Fruit fly (Drosophila melanogaster) whole organism, larva: Measurements from ENCODE around the gene CG14563.

Experiments
- noc ChIP-seq: fragments of 200-800 bp; sonication (Bioruptor generic); optimal IDR thresholded peaks from 3 replicates; lab custom pipeline; 2019; ENCODE audit warnings: missing biosample characterization, mild to moderate bottlenecking, missing genetic modification characterization, moderate library complexity

The CG14563 gene

DNA sequence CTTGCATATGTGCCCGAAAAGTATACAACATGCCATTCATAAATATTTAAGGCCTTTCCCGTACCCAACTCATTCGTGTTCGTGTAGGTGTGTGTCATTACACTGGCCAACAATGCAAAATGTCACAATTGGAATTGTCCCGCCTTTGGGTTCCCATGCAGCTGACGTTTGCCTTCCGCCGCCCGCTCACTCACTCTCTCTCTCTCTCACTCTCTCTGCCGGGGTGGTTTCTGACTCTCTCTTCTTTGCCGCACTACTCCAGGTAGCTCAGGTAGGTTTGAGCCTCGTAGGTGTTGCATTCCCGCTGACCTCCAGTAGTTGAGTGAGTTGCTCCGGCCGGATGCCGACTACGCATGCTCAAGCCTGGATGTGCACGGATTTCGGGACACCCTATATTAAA lies 1.1 kb upstream of the CG14563 start:
- no peak for TF ChIP-seq noc (tag; lab: Kevin White, UChicago)

DNA sequence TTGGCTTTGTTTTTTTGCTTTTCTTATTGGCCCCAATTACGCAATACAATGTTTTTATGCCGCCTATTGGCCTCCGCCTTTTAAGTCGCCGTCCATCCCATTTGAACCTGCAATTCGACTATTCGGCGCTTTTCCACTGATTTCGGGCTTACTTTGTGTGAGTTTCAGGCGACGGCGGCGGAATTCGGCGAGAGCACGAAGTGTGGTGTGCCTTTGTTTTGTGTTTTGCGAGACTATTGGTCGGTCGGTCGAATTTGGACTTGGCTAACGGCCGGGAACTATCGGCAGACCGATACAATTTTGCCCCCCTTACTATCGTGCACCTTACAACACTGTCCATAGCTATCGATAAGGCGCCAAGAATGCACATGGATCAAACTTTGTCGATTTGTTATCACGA lies 1.1 kb downstream of the CG14563 start, which contains the start of gene P5CDh1:
TSS of gene P5CDh1 (minus strand) at position 278 of the 400 bp plus-strand sequence.
- no peak for TF ChIP-seq noc (tag; lab: Kevin White, UChicago)

DNA sequence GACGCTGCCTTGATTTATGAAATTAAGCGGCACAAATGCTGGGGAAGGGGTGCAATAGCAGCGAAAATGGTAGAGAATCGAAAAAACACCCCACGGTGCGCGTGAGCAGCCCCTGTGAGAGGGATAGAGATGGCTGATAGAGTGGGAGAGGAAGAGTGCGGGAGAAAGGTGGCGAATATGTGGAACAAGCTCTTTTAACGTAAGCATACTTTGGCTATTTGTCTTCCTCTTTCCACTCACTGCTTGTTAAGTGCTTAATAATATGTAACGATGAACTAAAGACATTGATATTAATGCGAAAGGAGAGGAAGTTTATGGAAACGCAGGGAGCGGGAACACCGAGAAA lies 1.6 kb downstream of the CG14563 start:
- no peak for TF ChIP-seq noc (tag; lab: Kevin White, UChicago)

DNA sequence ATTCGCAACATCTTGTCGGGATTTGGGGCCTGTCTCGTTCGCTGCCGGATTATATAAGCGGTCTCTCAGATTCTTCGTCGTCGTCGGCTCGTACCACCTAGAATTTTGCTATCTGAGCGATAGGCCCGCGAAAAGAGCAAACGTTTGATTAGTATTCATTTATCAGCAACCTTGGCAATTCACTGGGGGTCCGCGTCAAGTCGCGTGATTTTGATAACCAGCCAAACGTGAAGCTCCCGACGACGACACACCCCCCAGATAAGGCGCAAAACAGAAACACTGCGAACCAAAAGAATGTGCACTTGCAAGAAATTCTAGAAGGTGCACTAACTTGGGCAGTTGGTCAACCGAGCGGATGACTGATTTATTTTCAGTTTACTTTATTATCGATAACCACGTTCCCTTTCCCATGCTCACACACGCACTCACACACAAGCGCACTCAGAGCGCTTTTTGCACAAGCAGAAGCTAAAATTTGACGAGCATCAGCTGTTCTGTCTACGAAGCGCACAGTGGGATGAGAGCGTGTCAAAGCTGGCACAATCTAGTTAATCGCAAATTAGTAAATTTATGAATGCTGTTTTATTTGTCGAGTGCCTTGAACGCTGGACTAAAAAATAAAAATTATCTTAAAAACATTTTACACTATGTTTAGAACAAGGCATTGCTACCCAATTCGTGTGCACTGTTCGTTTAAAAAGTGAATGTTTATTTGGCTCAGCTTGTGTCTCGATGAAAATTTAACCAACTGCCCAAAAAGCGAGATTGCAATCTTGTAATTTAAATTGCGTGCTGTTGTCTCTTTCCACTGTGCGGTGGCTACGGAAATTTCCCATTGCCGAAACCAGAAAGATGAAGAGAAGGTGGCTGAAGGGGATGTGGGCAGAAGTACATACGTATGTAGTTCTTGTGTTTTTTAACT lies 2.2 kb downstream of the CG14563 start:
- peak; percentile 87 for TF ChIP-seq noc (tag; lab: Kevin White, UChicago)

dm6 chr3L:21835569-21835968 lies 6.6 kb downstream of the CG14563 start:
- no peak for TF ChIP-seq noc (tag; lab: Kevin White, UChicago)

- peak; percentile 63 for TF ChIP-seq noc (tag; lab: Kevin White, UChicago)
Observed at dm6 chr3L:21832203-21833160, 9.7 kb downstream of the CG14563 start, which contains the start of the genes CG7148 and Nopp140. Gene CG7148, minus strand, starts transcription at chr3L:21832253. Gene Nopp140, plus strand, starts transcription at chr3L:21832774.

DNA sequence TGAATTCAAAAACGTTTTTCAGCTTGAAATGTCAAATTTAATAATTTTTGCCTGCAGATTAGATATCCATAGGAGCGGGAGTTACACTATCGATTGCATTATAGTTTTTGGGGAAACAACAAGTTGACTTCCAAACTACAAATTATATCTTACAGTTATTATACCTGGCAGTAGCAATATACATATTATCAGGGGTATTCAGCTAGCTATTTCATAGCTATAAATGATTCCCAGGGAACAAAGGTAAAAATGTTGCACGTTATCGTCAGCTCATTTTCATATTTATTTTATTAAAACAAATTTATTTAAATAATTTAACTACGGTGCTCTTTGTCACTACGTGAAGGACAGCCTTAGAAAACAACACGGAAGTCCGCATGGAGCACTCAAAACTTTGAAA lies 12.1 kb downstream of the CG14563 start:
- no peak for TF ChIP-seq noc (tag; lab: Kevin White, UChicago)

dm6 chr3L:21828177-21828589 lies 14.0 kb downstream of the CG14563 start, which contains the start of gene CG32448:
Gene CG32448, minus strand, starts transcription at chr3L:21828480.
- peak; percentile 15 for TF ChIP-seq noc (tag; lab: Kevin White, UChicago)

DNA sequence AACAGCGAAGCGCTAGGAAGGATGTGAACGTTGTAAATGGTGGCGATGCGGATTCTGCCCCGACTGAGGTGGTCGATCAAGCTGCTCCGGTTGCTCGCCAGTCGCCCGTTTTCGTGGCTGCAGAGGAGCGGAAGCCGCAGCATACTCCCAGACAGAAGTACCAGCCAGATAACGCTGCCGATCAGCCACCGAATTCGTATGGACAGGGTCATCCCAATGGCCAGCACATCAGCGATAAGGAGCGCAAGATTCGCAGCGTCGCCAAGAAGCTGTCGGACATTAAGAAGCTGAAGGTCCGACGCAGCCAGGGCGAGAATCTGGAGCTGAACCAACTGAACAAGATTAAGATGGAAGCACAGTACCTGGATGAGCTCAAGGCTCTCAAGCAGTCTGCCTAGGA lies 15.1 kb downstream of the CG14563 start:
- TF ChIP-seq noc (tag; lab: Kevin White, UChicago) = no peak

- no peak for TF ChIP-seq noc (tag; lab: Kevin White, UChicago)
Observed at dm6 chr3L:21824725-21825353, 17.3 kb downstream of the CG14563 start, which contains the start of gene eIF2A. Gene eIF2A, plus strand, starts transcription at chr3L:21824740.

- no peak for TF ChIP-seq noc (tag; lab: Kevin White, UChicago)
Observed at dm6 chr3L:21823236-21823635, 18.9 kb downstream of the CG14563 start, which contains the start of gene CG7407. Gene CG7407, plus strand, starts transcription at chr3L:21823461.

- TF ChIP-seq noc (tag; lab: Kevin White, UChicago) = no peak
Observed at dm6 chr3L:21821780-21822179, 20.4 kb downstream of the CG14563 start, which contains the start of gene CycH. Gene CycH, plus strand, starts transcription at chr3L:21821997.

dm6 chr3L:21819497-21819896 lies 22.7 kb downstream of the CG14563 start:
- no peak for TF ChIP-seq noc (tag; lab: Kevin White, UChicago)

dm6 chr3L:21818701-21819100 lies 23.5 kb downstream of the CG14563 start:
- TF ChIP-seq noc (tag; lab: Kevin White, UChicago) = no peak

dm6 chr3L:21813598-21813997 lies 28.6 kb downstream of the CG14563 start, which contains the start of gene CG43895:
Gene CG43895, minus strand, starts transcription at chr3L:21813698.
- TF ChIP-seq noc (tag; lab: Kevin White, UChicago) = no peak
